Fruit fly (Drosophila melanogaster) whole organism, prepupa: ENCODE measurements around the gene CG14301.
A peak's percentile ranks its signal among the peaks of the same experiment; 100 is the strongest.

ENCODE experiments used
- Blimp-1 ChIP-seq: fragments of 200-800 bp; sonication (Bioruptor generic); optimal IDR thresholded peaks from 3 replicates; lab custom pipeline; 2017; ENCODE audit warnings: missing biosample characterization, missing genetic modification characterization, mild to moderate bottlenecking, moderate library complexity, missing genetic modification reagents
- CG6163 ChIP-seq: fragments of 200-800 bp; sonication (Bioruptor generic); IDR thresholded peaks from 3 replicates; pipeline ENCODE4 v1.3.6; 2022; ENCODE audit warnings: missing biosample characterization, missing genetic modification characterization
- CG6808 ChIP-seq: fragments of 200-800 bp; sonication (Bioruptor generic); optimal IDR thresholded peaks from 3 replicates; lab custom pipeline; 2017; ENCODE audit warnings: missing biosample characterization, missing genetic modification characterization, mild to moderate bottlenecking, moderate library complexity, missing genetic modification reagents
- CG8119 ChIP-seq: fragments of 200-800 bp; sonication (Bioruptor generic); IDR thresholded peaks from 3 replicates; pipeline ENCODE4 v1.3.6; 2022; ENCODE audit warnings: missing biosample characterization, missing genetic modification characterization
- Sox15 ChIP-seq: fragments of 200-800 bp; sonication (Bioruptor generic); optimal IDR thresholded peaks from 3 replicates; lab custom pipeline; 2016; ENCODE audit warnings: missing biosample characterization, missing genetic modification characterization

dm6 chr3R:18582236-18582635 is 59.0 kb downstream of the CG14301 start:
- TF ChIP-seq Sox15 (GFP tag; lab: Kevin White, UChicago): no peak
- TF ChIP-seq CG6163 (GFP tag; lab: Robert Waterston, UW): 0 out of 3 replicates have a peak, but pooled peaks have one; percentile 11
- TF ChIP-seq CG6808 (GFP tag; lab: Kevin White, UChicago): peak; percentile 5
- no peak for TF ChIP-seq Blimp-1 (GFP tag; lab: Kevin White, UChicago)
- TF ChIP-seq CG8119 (GFP tag; lab: Robert Waterston, UW): no peak
